Fruit fly (Drosophila melanogaster) whole organism, larva: ENCODE results near the gene CG11885.

Source experiments
- noc ChIP-seq: fragments of 200-800 bp; sonication (Bioruptor generic); optimal IDR thresholded peaks from 3 replicates; lab custom pipeline; 2019; ENCODE audit warnings: missing biosample characterization, mild to moderate bottlenecking, missing genetic modification characterization, moderate library complexity

CG11885 gene

dm6 chr2L:435311-435806, 14.1 kb upstream of the CG11885 start:
- no peak for TF ChIP-seq noc (tag; lab: Kevin White, UChicago)

DNA sequence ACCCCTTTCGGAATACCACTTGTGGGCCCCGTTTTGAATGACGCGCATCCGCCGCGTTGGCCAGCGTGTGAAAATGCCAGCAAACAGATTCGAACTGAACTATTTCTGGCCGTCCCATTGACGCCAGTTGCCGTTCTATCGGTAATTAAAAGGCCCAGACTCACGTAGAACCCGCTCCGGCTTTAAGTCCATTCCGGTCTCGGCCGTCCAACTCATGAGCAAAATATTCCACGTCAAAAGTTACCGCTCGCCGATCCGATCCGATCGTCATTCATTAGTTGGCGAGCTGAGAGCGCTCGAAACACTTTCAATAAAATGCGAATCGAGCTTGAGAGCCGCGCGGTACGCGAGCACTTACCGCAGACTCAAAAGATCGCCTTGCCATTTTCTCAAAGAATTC, 13.2 kb upstream of the CG11885 start:
- TF ChIP-seq noc (tag; lab: Kevin White, UChicago) = no peak

DNA sequence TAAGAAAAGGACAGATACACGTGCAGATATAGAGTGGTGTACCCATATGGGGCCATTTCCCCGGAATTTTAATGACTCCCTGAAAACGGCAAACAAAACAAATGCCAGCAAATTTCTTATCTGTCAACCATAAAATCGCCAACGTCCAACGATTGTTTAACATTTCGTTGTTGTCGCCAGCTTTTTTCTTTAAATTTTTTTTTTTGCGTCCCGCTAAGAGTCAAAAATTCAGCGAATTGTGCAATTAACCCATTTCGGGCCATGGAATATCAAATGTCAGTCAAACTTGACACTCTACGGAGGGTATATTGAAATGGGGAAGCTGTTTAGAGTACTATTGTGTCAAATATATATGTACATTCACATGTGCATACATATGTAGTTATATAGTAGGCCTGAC, 10.9 kb upstream of the CG11885 start:
- TF ChIP-seq noc (tag; lab: Kevin White, UChicago) = no peak

DNA sequence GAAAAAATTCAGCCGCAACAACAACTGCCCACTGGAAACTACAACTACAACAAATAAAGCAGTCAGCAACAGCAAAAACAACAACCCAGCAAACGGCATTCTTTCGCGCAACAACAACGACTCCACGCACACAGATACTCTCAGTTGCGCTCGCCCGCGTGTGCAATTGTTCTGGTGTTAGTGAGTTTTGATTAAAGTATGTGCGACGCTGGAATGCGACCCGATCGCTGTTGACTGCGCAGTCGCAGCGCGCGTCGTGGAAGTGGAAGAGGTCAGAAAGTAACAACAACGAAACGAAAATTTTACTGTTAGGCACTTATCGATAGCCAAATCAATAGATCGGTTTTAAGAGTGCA, 10.4 kb upstream of the CG11885 start:
- no peak for TF ChIP-seq noc (tag; lab: Kevin White, UChicago)

DNA sequence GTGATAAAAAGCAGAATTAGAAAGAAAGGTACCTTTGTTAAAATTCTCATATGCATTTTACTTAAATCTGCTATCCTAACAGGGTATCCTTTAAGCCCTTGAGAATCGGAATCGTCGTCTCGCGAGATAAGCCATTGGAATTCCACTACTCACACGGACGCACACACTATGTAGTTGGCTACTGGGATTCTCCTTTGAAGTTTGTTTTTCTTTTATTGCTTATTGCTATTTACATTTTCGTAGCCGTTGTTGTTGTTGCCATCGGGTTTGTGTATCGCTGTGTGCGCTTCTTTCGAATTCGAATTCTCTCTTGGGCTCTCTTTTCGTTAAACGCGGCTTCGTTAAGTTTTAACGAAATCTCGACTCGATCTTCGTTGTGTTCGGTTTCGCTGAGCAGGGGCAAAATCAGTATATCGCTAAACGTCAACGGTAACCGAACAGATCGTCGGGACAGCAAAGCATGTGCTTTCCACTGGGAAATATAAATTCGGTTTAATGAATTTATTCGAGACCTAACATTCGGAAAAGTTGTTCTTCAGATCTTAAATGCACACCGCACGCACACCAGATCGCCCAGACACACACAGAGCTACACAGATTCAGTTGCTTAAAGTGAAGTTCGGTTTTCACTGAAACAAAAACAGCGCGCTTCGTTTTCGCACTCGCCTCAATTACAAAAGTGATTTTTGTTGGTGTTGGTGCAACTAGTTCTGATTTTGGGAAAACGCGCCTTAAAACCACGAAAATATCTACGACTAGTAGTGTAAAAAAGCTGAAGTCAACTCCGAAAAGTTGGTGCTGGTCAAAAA, 9.8 kb upstream of the CG11885 start, which contains the start of gene ex:
Gene ex (plus strand): TSS at position 408 of the 809 bp plus-strand sequence.
- no peak for TF ChIP-seq noc (tag; lab: Kevin White, UChicago)

DNA sequence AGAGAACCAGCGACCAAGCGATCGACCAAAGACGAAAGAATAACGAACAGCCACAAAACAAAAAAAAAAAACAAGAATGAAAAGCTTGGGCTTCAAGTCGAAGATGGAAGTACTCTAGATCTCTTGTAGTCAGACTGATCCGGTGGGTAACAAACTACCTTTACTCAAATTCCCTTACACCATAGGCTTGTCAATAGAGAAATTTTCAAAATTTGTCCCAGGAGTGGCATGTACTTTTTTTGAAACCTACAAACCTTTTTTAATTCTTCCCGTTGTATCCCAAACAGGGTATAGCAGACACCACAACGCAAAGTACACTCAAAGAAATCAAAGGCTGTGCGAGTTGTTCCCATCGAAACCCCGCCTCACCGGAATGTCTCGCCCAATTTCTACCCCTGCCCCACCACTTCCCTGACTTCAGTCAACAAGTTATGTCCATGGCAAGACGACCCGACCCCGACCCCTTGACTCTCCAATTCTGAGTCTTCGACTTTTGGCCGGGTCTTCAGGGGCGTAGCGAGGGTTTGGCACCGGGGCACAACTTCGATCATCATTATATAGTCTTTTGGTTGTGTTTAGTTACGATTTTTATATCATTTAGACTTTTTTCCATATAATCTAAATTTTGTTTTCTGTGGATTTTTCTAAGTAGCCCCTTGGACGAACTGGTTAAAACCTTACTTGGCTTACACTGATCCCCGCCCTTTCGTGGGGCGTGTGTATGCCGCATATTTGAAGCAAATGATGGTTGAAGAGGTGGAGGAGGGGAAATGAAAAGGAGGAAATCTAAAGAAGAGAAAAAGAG, 8.6 kb upstream of the CG11885 start:
- peak; percentile 35 for TF ChIP-seq noc (tag; lab: Kevin White, UChicago)

DNA sequence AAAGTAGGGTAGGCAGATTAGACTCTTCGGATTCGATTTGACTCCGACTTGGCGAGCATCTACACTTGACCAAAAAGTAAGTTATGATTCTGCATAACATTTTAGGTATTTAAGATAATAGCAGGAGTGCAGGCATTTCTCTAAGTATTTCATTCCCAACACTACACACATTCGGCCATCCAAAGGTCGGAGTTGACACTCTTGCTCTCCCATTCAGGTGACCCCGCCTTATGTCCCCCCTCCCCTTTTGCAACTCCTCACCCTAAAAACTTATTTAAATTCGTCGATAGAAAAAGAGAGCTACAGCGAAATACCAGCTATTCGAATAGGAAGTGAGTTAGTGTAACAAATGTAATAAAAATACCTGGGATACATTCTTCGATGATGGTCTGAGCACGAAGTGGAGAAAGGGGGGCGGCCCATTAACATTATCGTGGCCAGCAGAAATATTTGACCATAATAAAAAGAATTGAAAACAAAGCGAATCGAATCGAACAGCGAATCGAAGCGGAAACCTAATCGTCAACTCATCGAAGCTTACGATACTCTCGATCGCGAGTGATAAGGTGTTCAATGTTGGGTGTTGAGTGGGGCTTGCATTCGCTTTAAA, 7.2 kb upstream of the CG11885 start:
- TF ChIP-seq noc (tag; lab: Kevin White, UChicago) = no peak

DNA sequence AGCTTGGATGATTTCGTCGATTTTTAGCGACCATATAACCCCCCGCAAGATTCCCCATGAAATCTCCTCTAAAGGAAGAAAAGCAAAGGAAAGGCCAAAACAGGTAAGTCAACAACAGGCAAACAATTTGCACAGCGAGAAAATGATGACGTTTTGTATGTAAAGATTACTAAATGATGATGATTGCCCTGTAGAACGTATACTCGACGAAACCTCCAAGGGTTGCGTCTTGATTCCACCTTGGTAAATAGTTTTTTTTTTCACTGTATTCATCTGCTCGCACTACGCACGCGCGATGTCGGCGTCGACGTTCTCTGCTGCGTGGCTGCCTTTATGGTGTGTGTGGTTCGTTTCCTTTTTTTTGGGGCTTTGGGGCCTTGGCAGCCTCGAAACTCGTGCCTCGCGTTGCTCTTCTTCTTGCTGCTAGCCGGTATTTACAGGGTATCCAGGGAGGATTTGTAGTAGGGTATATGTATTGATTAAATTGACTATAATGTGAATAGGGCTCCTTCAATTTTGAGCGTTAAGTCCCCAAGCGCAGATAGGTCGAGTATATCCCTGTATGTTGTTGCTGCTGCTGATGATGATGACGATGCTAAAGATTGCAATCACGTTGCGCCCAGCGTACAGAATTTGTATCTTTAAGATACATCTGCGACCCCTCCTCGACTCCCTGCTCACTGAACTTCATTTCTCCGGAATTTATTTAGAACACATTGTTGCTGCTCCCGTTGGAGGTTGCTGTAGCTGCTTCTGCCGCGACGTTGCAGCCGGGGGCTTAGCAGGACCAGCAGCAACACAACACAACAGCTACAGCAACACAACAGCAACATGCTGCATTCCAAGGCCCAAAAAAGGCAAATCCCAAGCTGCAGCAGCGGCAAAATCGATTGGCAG, 6.3 kb upstream of the CG11885 start:
- TF ChIP-seq noc (tag; lab: Kevin White, UChicago) = no peak

DNA sequence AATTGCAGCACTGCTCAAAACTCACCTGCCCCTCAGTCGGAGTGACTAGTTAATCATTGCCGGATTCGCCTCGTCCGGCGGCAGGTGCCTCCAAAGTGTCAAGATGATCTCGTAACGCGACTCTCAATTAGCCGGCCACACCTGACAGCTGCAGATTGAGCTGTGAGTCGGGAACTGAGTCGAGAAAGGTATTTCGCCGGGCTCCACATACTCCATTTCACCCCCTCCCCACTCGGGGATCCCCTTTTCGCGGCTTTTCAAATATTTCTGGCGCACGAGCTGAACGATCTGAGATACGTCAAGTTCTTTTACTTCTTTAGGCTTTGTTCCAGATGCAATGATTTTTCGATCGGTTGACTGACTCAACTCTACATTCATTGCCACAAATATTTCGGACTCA, 5.2 kb upstream of the CG11885 start:
- TF ChIP-seq noc (tag; lab: Kevin White, UChicago) = no peak

DNA sequence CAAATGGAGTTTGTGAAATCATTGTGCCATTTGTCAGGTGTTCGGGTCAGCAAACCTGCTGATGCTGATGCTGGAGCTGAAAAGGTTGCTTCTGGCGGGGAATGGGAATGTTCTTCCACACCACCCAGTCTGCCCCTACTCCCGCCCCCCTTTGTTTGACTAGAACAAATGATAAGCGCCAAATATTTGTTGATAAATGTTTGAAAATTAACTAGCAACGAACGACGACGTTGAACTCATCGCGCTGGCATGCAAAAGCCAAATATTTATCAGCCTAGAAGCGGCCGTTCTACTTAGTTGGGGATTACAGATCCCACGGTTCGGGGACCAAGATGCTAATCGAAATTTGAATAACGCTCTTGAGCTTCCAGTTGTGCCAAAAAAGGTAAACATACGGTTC, 4.2 kb upstream of the CG11885 start:
- no peak for TF ChIP-seq noc (tag; lab: Kevin White, UChicago)

- TF ChIP-seq noc (tag; lab: Kevin White, UChicago) = no peak
These were observed 1.9 kb upstream of the CG11885 start for dm6 chr2L:423160-423559.

DNA sequence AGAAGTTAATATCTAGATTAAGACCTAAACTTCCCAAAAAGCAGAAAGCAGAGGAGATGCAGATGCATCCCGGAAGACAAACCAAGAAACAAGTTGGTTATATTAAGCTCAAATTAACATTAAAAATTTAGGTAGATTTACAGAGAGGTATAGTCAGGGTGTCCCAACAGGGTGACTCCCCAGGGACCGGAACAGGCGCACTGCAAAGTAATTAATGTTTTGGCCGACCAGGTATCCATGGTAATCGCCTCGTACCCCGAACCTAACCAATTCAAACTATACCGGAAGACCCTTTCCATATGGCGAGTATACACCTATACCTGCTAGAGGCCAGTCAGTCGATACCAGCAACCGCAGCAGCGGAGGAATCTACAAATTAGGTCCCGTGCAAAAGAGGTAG, 1.3 kb upstream of the CG11885 start, which contains the start of gene BBS8:
Gene BBS8 (plus strand): TSS at position 301 of the 400 bp plus-strand sequence.
- no peak for TF ChIP-seq noc (tag; lab: Kevin White, UChicago)

DNA sequence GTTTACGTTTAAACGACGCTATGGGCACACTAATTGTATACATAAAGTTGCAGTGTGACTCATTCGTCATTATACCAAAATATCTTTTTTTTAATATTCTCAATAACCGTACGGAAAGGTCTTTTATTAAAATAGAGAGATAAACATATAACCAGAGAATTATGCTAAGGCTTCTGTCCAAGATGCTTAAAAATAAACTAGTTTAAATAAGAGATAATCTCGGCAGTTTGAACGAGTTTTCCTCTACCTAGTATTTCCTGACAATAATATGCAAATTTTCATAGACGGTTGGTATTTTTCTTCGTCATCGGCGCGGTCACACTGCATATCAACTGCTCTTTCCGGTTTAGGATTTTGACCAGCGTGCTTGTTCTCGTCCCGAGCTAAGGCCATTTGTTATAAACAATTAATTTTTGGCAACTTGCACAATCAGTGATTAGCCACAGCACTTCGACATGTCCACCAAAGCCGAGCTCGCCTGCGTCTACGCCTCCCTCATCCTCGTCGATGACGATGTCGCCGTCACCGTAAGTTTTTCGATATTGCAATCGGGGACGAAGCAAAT, 1.5 kb downstream of the CG11885 start, which contains the start of the genes CG13690 and RpLP1:
Gene CG13690 (minus strand): TSS at position 33 of the 565 bp plus-strand sequence.
Gene RpLP1 (plus strand): TSS at position 333 of the 565 bp plus-strand sequence.
- TF ChIP-seq noc (tag; lab: Kevin White, UChicago) = peak; percentile 76
